Fruit fly (Drosophila melanogaster) whole organism, pupa: ENCODE data around the gene CG13244.

ENCODE experiments used
- CG12605 ChIP-seq: fragments of 200-800 bp; sonication (Bioruptor generic); IDR thresholded peaks from 2 replicates; pipeline ENCODE4 v1.3.6; 2022; ENCODE audit warnings: missing biosample characterization, missing genetic modification characterization
- CG17806 ChIP-seq: fragments of 200-800 bp; sonication (Bioruptor generic); optimal IDR thresholded peaks from 2 replicates; lab custom pipeline; 2018; ENCODE audit warnings: missing biosample characterization, mild to moderate bottlenecking, missing genetic modification characterization, moderate library complexity
- CG32121 ChIP-seq: fragments of 200-800 bp; sonication (Bioruptor generic); IDR thresholded peaks from 2 replicates; pipeline ENCODE4 v1.3.6; 2022; ENCODE audit warnings: missing biosample characterization, missing genetic modification characterization
- CG34367 ChIP-seq: fragments of 200-800 bp; sonication (Bioruptor generic); optimal IDR thresholded peaks from 2 replicates; lab custom pipeline; 2018; ENCODE audit warnings: missing biosample characterization, mild to moderate bottlenecking, missing genetic modification characterization
- CG4496 ChIP-seq: fragments of 200-800 bp; sonication (Bioruptor generic); IDR thresholded peaks from 3 replicates; pipeline ENCODE4 v1.3.6; 2022; ENCODE audit warnings: missing biosample characterization, missing genetic modification characterization
- CG8301 ChIP-seq: fragments of 200-800 bp; sonication (Bioruptor generic); optimal IDR thresholded peaks from 2 replicates; lab custom pipeline; 2018; ENCODE audit warnings: missing biosample characterization, mild to moderate bottlenecking, missing genetic modification characterization
- EcR ChIP-seq: fragments of 200-800 bp; sonication (Bioruptor generic); optimal IDR thresholded peaks from 3 replicates; lab custom pipeline; 2019; ENCODE audit warnings: missing biosample characterization, missing genetic modification characterization, mild to moderate bottlenecking, moderate library complexity, missing genetic modification reagents
- Pif1B ChIP-seq: fragments of 200-800 bp; sonication (Bioruptor generic); optimal IDR thresholded peaks from 3 replicates; lab custom pipeline; 2016; ENCODE audit warnings: missing biosample characterization, missing genetic modification characterization
- fd96Ca ChIP-seq: fragments of 200-800 bp; sonication (Bioruptor generic); IDR thresholded peaks from 3 replicates; pipeline ENCODE4 v1.3.6; 2022; ENCODE audit warnings: missing biosample characterization, missing genetic modification characterization
- gl ChIP-seq: fragments of 200-800 bp; sonication (Bioruptor generic); optimal IDR thresholded peaks from 2 replicates; lab custom pipeline; 2018; ENCODE audit warnings: missing biosample characterization, mild to moderate bottlenecking, missing genetic modification characterization
- rn ChIP-seq: fragments of 200-800 bp; sonication (Bioruptor generic); IDR thresholded peaks from 2 replicates; pipeline ENCODE4 v1.3.6; 2022; ENCODE audit warnings: missing biosample characterization, missing genetic modification characterization

DNA sequence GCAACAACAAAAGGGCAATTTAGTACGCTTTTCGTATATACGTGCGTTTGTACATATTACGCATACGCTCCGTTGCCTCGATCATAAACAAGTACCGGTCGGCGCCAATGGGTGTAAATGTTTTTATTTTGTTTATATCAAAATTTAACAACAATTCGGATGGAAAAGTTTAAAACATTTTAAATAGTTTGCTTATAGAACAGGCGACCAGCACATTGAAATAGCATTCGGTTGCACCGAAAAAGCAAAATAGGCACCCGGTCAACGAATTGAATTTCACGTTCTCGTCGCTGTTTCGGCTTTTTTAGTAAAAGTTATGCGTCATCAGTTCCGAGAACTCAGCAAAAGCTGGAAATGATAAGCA is 3.0 kb upstream of the CG13244 start:
- no peak for TF ChIP-seq gl
- no peak for TF ChIP-seq CG17806 (tag; lab: Kevin White, UChicago)
- no peak for TF ChIP-seq CG12605 (GFP tag; lab: Robert Waterston, UW)
- no peak for TF ChIP-seq fd96Ca
- TF ChIP-seq CG32121 (GFP tag; lab: Robert Waterston, UW) = no peak
- no peak for TF ChIP-seq Pif1B (GFP tag; lab: Kevin White, UChicago)
- TF ChIP-seq CG34367 (tag; lab: Kevin White, UChicago) = no peak
- no peak for TF ChIP-seq EcR
- no peak for TF ChIP-seq CG8301 (tag; lab: Kevin White, UChicago)
- TF ChIP-seq rn = no peak
- TF ChIP-seq CG4496 (GFP tag; lab: Robert Waterston, UW) = no peak
